Worm (Caenorhabditis elegans) whole organism, L2 larva: ENCODE measurements around the gene trx-2.

ENCODE experiments used
- R02D3.7 ChIP-seq: fragments of 150-350 bp; optimal IDR thresholded peaks from 2 replicates; lab custom pipeline; 2014; ENCODE audit warnings: missing biosample characterization, missing genetic modification characterization
- Y55F3AM.14 ChIP-seq: fragments of 200-800 bp; sonication (Bioruptor generic); optimal IDR thresholded peaks from 2 replicates; lab custom pipeline; 2018; ENCODE audit warnings: mild to moderate bottlenecking, missing genetic modification characterization, missing compliant biosample characterization
- ZK546.5 ChIP-seq: sonication (generic microtip); optimal IDR thresholded peaks from 2 replicates; lab custom pipeline; 2017; ENCODE audit warnings: missing biosample characterization, missing genetic modification characterization
- blmp-1 ChIP-seq: sonication (generic microtip); optimal IDR thresholded peaks from 2 replicates; lab custom pipeline; 2017; ENCODE audit warnings: missing genetic modification characterization, mild to moderate bottlenecking, missing compliant biosample characterization, antibody characterized with exemption, moderate library complexity; ENCODE audit not compliant: insufficient read depth
- elt-3 ChIP-seq: sonication (generic microtip); optimal IDR thresholded peaks from 2 replicates; lab custom pipeline; 2017; ENCODE audit warnings: missing biosample characterization, missing genetic modification characterization
- lin-13 ChIP-seq: fragments of 150-350 bp; optimal IDR thresholded peaks from 2 replicates; lab custom pipeline; 2014; ENCODE audit warnings: missing biosample characterization, missing genetic modification reagents, missing genetic modification characterization
- snpc-4 ChIP-seq: fragments of 150-350 bp; optimal IDR thresholded peaks from 2 replicates; lab custom pipeline; 2014; ENCODE audit warnings: missing biosample characterization, missing genetic modification characterization
- zag-1 ChIP-seq: fragments of 150-350 bp; optimal IDR thresholded peaks from 2 replicates; lab custom pipeline; 2014; ENCODE audit warnings: missing biosample characterization, missing genetic modification characterization

- TF ChIP-seq blmp-1 (tag; lab: Kevin White, UChicago) (no peak), snpc-4 (tag; lab: Kevin White, UChicago) (no peak), Y55F3AM.14 (no peak), lin-13 (GFP tag; lab: Kevin White, UChicago) (no peak), ZK546.5 (tag; lab: Kevin White, UChicago) (no peak), elt-3 (tag; lab: Kevin White, UChicago) (no peak), R02D3.7 (tag; lab: Kevin White, UChicago) (no peak), zag-1 (tag; lab: Kevin White, UChicago) (no peak)
These were observed 35.6 kb downstream of the trx-2 start, which contains the start of gene K07C5.9 for ce11 chrV:10350054-10350453.
